Worm (Caenorhabditis elegans) whole organism, L2 larva: ENCODE measurements around the gene C09B8.8.

Experiments
- F13H6.1 ChIP-seq: sonication (generic microtip); optimal IDR thresholded peaks from 2 replicates; lab custom pipeline; 2016; ENCODE audit warnings: missing genetic modification characterization, missing compliant biosample characterization
- R02D3.7 ChIP-seq: fragments of 150-350 bp; optimal IDR thresholded peaks from 2 replicates; lab custom pipeline; 2014; ENCODE audit warnings: missing biosample characterization, missing genetic modification characterization
- ZK546.5 ChIP-seq: sonication (generic microtip); optimal IDR thresholded peaks from 2 replicates; lab custom pipeline; 2017; ENCODE audit warnings: missing biosample characterization, missing genetic modification characterization
- ama-1 ChIP-seq: fragments of 150-350 bp; optimal IDR thresholded peaks from 2 replicates; lab custom pipeline; 2018; ENCODE audit warnings: inconsistent platforms
- egl-27 ChIP-seq: sonication (generic microtip); optimal IDR thresholded peaks from 3 replicates; lab custom pipeline; 2017; ENCODE audit warnings: missing biosample characterization, missing genetic modification reagents, missing genetic modification characterization
- nhr-237 ChIP-seq: fragments of 150-350 bp; optimal IDR thresholded peaks from 2 replicates; lab custom pipeline; 2014; ENCODE audit warnings: missing biosample characterization, missing genetic modification characterization
- nhr-77 ChIP-seq: fragments of 150-350 bp; optimal IDR thresholded peaks from 2 replicates; lab custom pipeline; 2014; ENCODE audit warnings: missing biosample characterization, missing genetic modification characterization
- skn-1 ChIP-seq: sonication (generic microtip); optimal IDR thresholded peaks from 2 replicates; lab custom pipeline; 2017; ENCODE audit warnings: missing biosample characterization, missing genetic modification characterization
- sma-3 ChIP-seq: sonication (generic microtip); optimal IDR thresholded peaks from 2 replicates; lab custom pipeline; 2016; ENCODE audit warnings: missing genetic modification reagents, missing genetic modification characterization, missing compliant biosample characterization
- snpc-4 ChIP-seq: fragments of 150-350 bp; optimal IDR thresholded peaks from 2 replicates; lab custom pipeline; 2014; ENCODE audit warnings: missing biosample characterization, missing genetic modification characterization
- unc-62 ChIP-seq: fragments of 150-350 bp; optimal IDR thresholded peaks from 2 replicates; lab custom pipeline; 2014; ENCODE audit warnings: missing biosample characterization, missing genetic modification reagents, missing genetic modification characterization

- no peak for TF ChIP-seq unc-62 (GFP tag; lab: Kevin White, UChicago)
- TF ChIP-seq ZK546.5 (tag; lab: Kevin White, UChicago): no peak
- TF ChIP-seq skn-1 (tag; lab: Kevin White, UChicago): no peak
- no peak for TF ChIP-seq sma-3
- no peak for TF ChIP-seq F13H6.1 (tag; lab: Kevin White, UChicago)
- TF ChIP-seq egl-27 (tag; lab: Kevin White, UChicago): no peak
- no peak for TF ChIP-seq ama-1
- TF ChIP-seq nhr-77 (tag; lab: Kevin White, UChicago): no peak
- TF ChIP-seq snpc-4 (tag; lab: Kevin White, UChicago): no peak
- TF ChIP-seq nhr-237 (tag; lab: Kevin White, UChicago): no peak
- TF ChIP-seq R02D3.7 (tag; lab: Kevin White, UChicago): no peak
These were observed 4.7 kb upstream of the C09B8.8 start, which contains the start of gene C09B8.3 for ce11 chrX:6010573-6010972.
